Fruit fly (Drosophila melanogaster): Measurements from ENCODE around the gene Ten-a.

Ten-a gene

DNA sequence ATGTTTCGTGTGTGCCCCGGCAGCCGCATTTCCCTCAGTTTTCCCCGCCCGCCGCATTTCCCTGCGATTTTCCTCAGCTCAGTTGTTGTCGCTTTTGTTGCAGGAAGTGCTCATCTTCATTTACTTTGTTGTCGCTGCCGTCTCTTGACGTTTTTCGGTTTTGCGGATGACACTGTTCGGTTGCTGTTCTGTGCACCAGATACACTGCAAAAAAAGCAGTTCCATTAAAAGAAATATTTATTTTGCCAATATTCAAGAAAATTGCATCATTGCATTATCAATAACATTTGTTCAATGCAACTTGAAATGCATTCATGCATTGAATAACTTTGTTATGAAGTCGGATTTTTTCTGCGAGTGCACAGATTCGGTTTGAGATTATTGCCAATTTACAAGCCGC is 174.1 kb downstream of the Ten-a start (continued):
- peak; percentile 24 for TF ChIP-seq CG5245 (GFP tag; optimal IDR thresholded peaks at IDR 0.05)
- no peak for TF ChIP-seq Sry-β (GFP tag; optimal IDR thresholded peaks at IDR 0.05)
- TF ChIP-seq phol (tag; optimal IDR thresholded peaks at IDR 0.05), result peak; percentile 72
- peak; percentile 39 for TF ChIP-seq bab2 (GFP tag; optimal IDR thresholded peaks at IDR 0.05)
- no peak for TF ChIP-seq Dad (GFP tag; optimal IDR thresholded peaks at IDR 0.05)
- TF ChIP-seq ewg (GFP tag; optimal IDR thresholded peaks at IDR 0.05), result peak; percentile 31
- TF ChIP-seq lola (GFP tag; optimal IDR thresholded peaks at IDR 0.05), result peak in 1 of 3 experiments; percentile 62
- no peak for TF ChIP-seq CG11456 (GFP tag; IDR thresholded peaks at IDR 0.05)
- no peak for TF ChIP-seq salm (tag; optimal IDR thresholded peaks at IDR 0.05)
- TF ChIP-seq CG30403 (GFP tag; optimal IDR thresholded peaks at IDR 0.05), result peak; percentile 46
- peak; percentile 36 for TF ChIP-seq tio (GFP tag; optimal IDR thresholded peaks at IDR 0.05)
- no peak for TF ChIP-seq gro (GFP tag; optimal IDR thresholded peaks at IDR 0.05)
- no peak for TF ChIP-seq slp2 (GFP tag; optimal IDR thresholded peaks at IDR 0.05)
- peak; percentile 64 for TF ChIP-seq CG4424 (GFP tag; optimal IDR thresholded peaks at IDR 0.05)
- TF ChIP-seq CG4707 (GFP tag; optimal IDR thresholded peaks at IDR 0.05), result no peak
- peak; percentile 58 for TF ChIP-seq CG11504 (tag; optimal IDR thresholded peaks at IDR 0.05)
- no peak for TF ChIP-seq CG12299 (tag; optimal IDR thresholded peaks at IDR 0.05)
- peak; percentile 30 for TF ChIP-seq CG1529 (GFP tag; optimal IDR thresholded peaks at IDR 0.05)
- peak; percentile 28; the same call in 1 of the 2 replicates for TF ChIP-seq E2f2 (GFP tag; IDR thresholded peaks at IDR 0.05)
- peak; percentile 57 for TF ChIP-seq CG2712 (tag; optimal IDR thresholded peaks at IDR 0.05)
- TF ChIP-seq CG10274 (GFP tag; optimal IDR thresholded peaks at IDR 0.05), result no peak
- peak; percentile 43; the same call in 1 of the 3 replicates for TF ChIP-seq Mrtf (GFP tag; IDR thresholded peaks at IDR 0.05)
- TF ChIP-seq jumu (GFP tag; optimal IDR thresholded peaks at IDR 0.05), result no peak
- peak; percentile 48 for TF ChIP-seq nmo (GFP tag; optimal IDR thresholded peaks at IDR 0.05)
- peak; percentile 41 for TF ChIP-seq jing (GFP tag; optimal IDR thresholded peaks at IDR 0.05)
- TF ChIP-seq Chrac-16 (GFP tag; optimal IDR thresholded peaks at IDR 0.05), result peak; percentile 51
- TF ChIP-seq CG17385 (GFP tag; optimal IDR thresholded peaks at IDR 0.05), result peak; percentile 1
- no peak for TF ChIP-seq cg (GFP tag; optimal IDR thresholded peaks at IDR 0.05)
- TF ChIP-seq CG7372 (GFP tag; IDR thresholded peaks at IDR 0.05), result no peak
- peak; percentile 62 for TF ChIP-seq CG10959 (GFP tag; IDR thresholded peaks at IDR 0.05)
- TF ChIP-seq NC2α (GFP tag; optimal IDR thresholded peaks at IDR 0.05), result no peak
- TF ChIP-seq CG13123 (GFP tag; optimal IDR thresholded peaks at IDR 0.05), result no peak
- TF ChIP-seq fu2 (GFP tag; optimal IDR thresholded peaks at IDR 0.05), result no peak
- no peak for TF ChIP-seq Dref (GFP tag; IDR thresholded peaks at IDR 0.05)
- TF ChIP-seq CG8359 (GFP tag; optimal IDR thresholded peaks at IDR 0.05; ENCODE audit: borderline replicate concordance), result no peak
- TF ChIP-seq Bgb (GFP tag; IDR thresholded peaks at IDR 0.05; ENCODE audit: partially characterized antibody), result no peak
- no peak for TF ChIP-seq CG33557 (GFP tag; optimal IDR thresholded peaks at IDR 0.05)
- TF ChIP-seq h (optimal IDR thresholded peaks at IDR 0.05), result no peak
- no peak for TF ChIP-seq CG3407 (GFP tag; optimal IDR thresholded peaks at IDR 0.05)
- TF ChIP-seq unc-4 (GFP tag; IDR thresholded peaks at IDR 0.05; ENCODE audit: partially characterized antibody), result no peak
- no peak for TF ChIP-seq BtbVII (GFP tag; optimal IDR thresholded peaks at IDR 0.05)
- TF ChIP-seq CG2678 (tag; optimal IDR thresholded peaks at IDR 0.05), result peak; percentile 42
- peak; percentile 35 for TF ChIP-seq shn (GFP tag; optimal IDR thresholded peaks at IDR 0.05)
- 0 out of 2 replicates have a peak, but pooled peaks have one; percentile 23 for TF ChIP-seq Awh (GFP tag; IDR thresholded peaks at IDR 0.05)
- TF ChIP-seq CG4282 (GFP tag; optimal IDR thresholded peaks at IDR 0.05), result no peak
- TF ChIP-seq Lpt (GFP tag; optimal IDR thresholded peaks at IDR 0.05), result no peak
- TF ChIP-seq CG10462 (GFP tag; optimal IDR thresholded peaks at IDR 0.05), result no peak
- TF ChIP-seq CrebB (tag; optimal IDR thresholded peaks at IDR 0.05), result no peak
- no peak for TF ChIP-seq BEAF-32 (GFP tag; optimal IDR thresholded peaks at IDR 0.05)
- no peak for TF ChIP-seq Med (GFP tag)
- TF ChIP-seq bcd (GFP tag; optimal IDR thresholded peaks at IDR 0.05), result no peak
